Fruit fly (Drosophila melanogaster) whole organism, pupa: ENCODE measurements around the gene CG44044.

Experiments used
- CG10348 ChIP-seq: fragments of 200-800 bp; sonication (Bioruptor generic); IDR thresholded peaks from 2 replicates; pipeline ENCODE4 v1.3.6; 2022; ENCODE audit warnings: missing biosample characterization, missing genetic modification characterization
- CG12605 ChIP-seq: fragments of 200-800 bp; sonication (Bioruptor generic); IDR thresholded peaks from 2 replicates; pipeline ENCODE4 v1.3.6; 2022; ENCODE audit warnings: missing biosample characterization, missing genetic modification characterization
- CG15710 ChIP-seq: fragments of 200-800 bp; sonication (Bioruptor generic); optimal IDR thresholded peaks from 2 replicates; lab custom pipeline; 2018; ENCODE audit warnings: missing biosample characterization, mild to moderate bottlenecking, missing genetic modification characterization, moderate library complexity
- CG17806 ChIP-seq: fragments of 200-800 bp; sonication (Bioruptor generic); optimal IDR thresholded peaks from 2 replicates; lab custom pipeline; 2018; ENCODE audit warnings: missing biosample characterization, mild to moderate bottlenecking, missing genetic modification characterization, moderate library complexity
- CG8159 ChIP-seq: fragments of 200-800 bp; sonication (Bioruptor generic); optimal IDR thresholded peaks from 3 replicates; lab custom pipeline; 2018; ENCODE audit warnings: missing biosample characterization, mild to moderate bottlenecking, missing genetic modification characterization, moderate library complexity
- EcR ChIP-seq: fragments of 200-800 bp; sonication (Bioruptor generic); optimal IDR thresholded peaks from 3 replicates; lab custom pipeline; 2019; ENCODE audit warnings: missing biosample characterization, missing genetic modification characterization, mild to moderate bottlenecking, moderate library complexity, missing genetic modification reagents
- Ets98B ChIP-seq: fragments of 200-800 bp; sonication (Bioruptor generic); IDR thresholded peaks from 2 replicates; pipeline ENCODE4 v1.3.6; 2022; ENCODE audit warnings: missing biosample characterization, missing genetic modification characterization
- Pif1A ChIP-seq: fragments of 200-800 bp; sonication (Bioruptor generic); optimal IDR thresholded peaks from 3 replicates; lab custom pipeline; 2016; ENCODE audit warnings: missing biosample characterization, missing genetic modification characterization
- Pif1B ChIP-seq: fragments of 200-800 bp; sonication (Bioruptor generic); optimal IDR thresholded peaks from 3 replicates; lab custom pipeline; 2016; ENCODE audit warnings: missing biosample characterization, missing genetic modification characterization

DNA sequence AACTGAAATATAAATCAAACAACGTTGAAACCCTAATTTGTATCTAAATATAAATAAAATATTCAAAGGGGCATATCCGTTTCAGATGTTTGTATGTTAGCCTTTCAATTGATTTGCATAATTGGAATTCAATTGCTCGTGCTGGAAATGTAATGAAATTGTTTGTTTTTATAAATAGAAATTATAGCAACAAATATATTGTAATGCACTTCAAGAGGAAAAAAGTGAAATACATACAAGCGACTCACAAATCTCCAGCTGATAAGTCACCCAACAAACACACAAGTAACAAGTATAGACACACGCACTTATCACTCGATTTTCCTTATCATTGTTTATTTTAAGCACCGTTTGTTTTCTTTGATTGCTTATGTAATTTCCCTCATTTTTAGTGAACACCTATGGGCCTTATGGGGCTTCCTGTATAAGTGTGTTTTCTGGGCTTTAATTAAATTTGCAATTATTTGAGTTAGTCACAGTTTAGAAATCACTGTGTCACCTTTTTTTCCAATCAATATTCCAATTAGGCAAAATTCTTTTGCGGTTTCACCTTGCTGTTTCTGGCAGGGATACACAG lies 35.9 kb upstream of the CG44044 start:
- no peak for TF ChIP-seq Ets98B (GFP tag; lab: Robert Waterston, UW)
- no peak for TF ChIP-seq CG10348 (GFP tag; lab: Robert Waterston, UW)
- no peak for TF ChIP-seq CG12605 (GFP tag; lab: Robert Waterston, UW)
- no peak for TF ChIP-seq CG15710 (tag; lab: Kevin White, UChicago)
- no peak for TF ChIP-seq Pif1B
- TF ChIP-seq Pif1A (GFP tag; lab: Kevin White, UChicago): no peak
- no peak for TF ChIP-seq EcR (GFP tag; lab: Kevin White, UChicago)
- TF ChIP-seq CG17806 (tag; lab: Kevin White, UChicago): no peak
- TF ChIP-seq CG8159 (tag; lab: Kevin White, UChicago): no peak
